Fruit fly (Drosophila melanogaster) whole organism, embryonic: ENCODE results near the gene CG4955.

ENCODE experiments used
- B-H2 ChIP-seq: fragments of 200-800 bp; sonication (Bioruptor generic); optimal IDR thresholded peaks from 2 replicates; lab custom pipeline; 2018; ENCODE audit warnings: missing biosample characterization, mild to moderate bottlenecking, missing genetic modification characterization
- CG10147 ChIP-seq: fragments of 200-800 bp; sonication (Bioruptor generic); optimal IDR thresholded peaks from 2 replicates; lab custom pipeline; 2019; ENCODE audit warnings: missing biosample characterization, mild to moderate bottlenecking, missing genetic modification characterization, moderate library complexity
- CG12071 ChIP-seq: fragments of 200-800 bp; sonication (Bioruptor generic); optimal IDR thresholded peaks from 3 replicates; lab custom pipeline; 2018; ENCODE audit warnings: missing biosample characterization, mild to moderate bottlenecking, missing genetic modification characterization
- CG12155 ChIP-seq: fragments of 200-800 bp; sonication (Bioruptor generic); optimal IDR thresholded peaks from 3 replicates; lab custom pipeline; 2016; ENCODE audit warnings: missing biosample characterization, missing genetic modification characterization
- CG12299 ChIP-seq: fragments of 200-800 bp; sonication (Bioruptor generic); optimal IDR thresholded peaks from 2 replicates; lab custom pipeline; 2018; ENCODE audit warnings: missing biosample characterization, mild to moderate bottlenecking, missing genetic modification characterization
- CG14667 ChIP-seq: fragments of 200-800 bp; sonication (Bioruptor generic); IDR thresholded peaks from 2 replicates; pipeline ENCODE4 v1.3.6; 2022; ENCODE audit warnings: missing biosample characterization, missing genetic modification characterization
- CG1602 ChIP-seq: fragments of 200-800 bp; sonication (Bioruptor generic); optimal IDR thresholded peaks from 3 replicates; lab custom pipeline; 2016; ENCODE audit warnings: missing biosample characterization, missing genetic modification characterization
- CG17385 ChIP-seq: fragments of 200-800 bp; sonication (Bioruptor generic); optimal IDR thresholded peaks from 3 replicates; lab custom pipeline; 2018; ENCODE audit warnings: missing biosample characterization, mild to moderate bottlenecking, missing genetic modification characterization
- CG32772 ChIP-seq: fragments of 200-800 bp; sonication (Bioruptor generic); IDR thresholded peaks from 2 replicates; pipeline ENCODE4 v1.3.6; 2022; ENCODE audit warnings: missing biosample characterization, missing genetic modification characterization
- CG3726 ChIP-seq: fragments of 200-800 bp; sonication (Bioruptor generic); IDR thresholded peaks from 3 replicates; pipeline ENCODE4, ENCODE4 v1.3.6; 2022; ENCODE audit warnings: missing biosample characterization, missing genetic modification characterization
- CG5180 ChIP-seq: fragments of 200-800 bp; sonication (Bioruptor generic); optimal IDR thresholded peaks from 3 replicates; lab custom pipeline; 2017; ENCODE audit warnings: missing biosample characterization, missing genetic modification characterization, mild to moderate bottlenecking, moderate library complexity, missing genetic modification reagents
- CG7745 ChIP-seq: fragments of 200-800 bp; sonication (Bioruptor generic); optimal IDR thresholded peaks from 2 replicates; lab custom pipeline; 2018; ENCODE audit warnings: missing biosample characterization, mild to moderate bottlenecking, missing genetic modification characterization, moderate library complexity
- CkIIα-i1 ChIP-seq: fragments of 200-800 bp; sonication (Bioruptor generic); IDR thresholded peaks from 2 replicates; pipeline ENCODE4 v1.3.6; 2022; ENCODE audit warnings: missing biosample characterization, missing genetic modification characterization
- CrebB ChIP-seq: fragments of 200-800 bp; sonication (Bioruptor generic); optimal IDR thresholded peaks from 3 replicates; lab custom pipeline; 2018; ENCODE audit warnings: missing biosample characterization, mild to moderate bottlenecking, missing genetic modification characterization
- E2f1 ChIP-seq: fragments of 200-800 bp; sonication (Bioruptor generic); IDR thresholded peaks from 2 replicates; pipeline ENCODE4 v1.3.6; 2022; ENCODE audit warnings: missing biosample characterization, missing genetic modification characterization
- HHEX ChIP-seq: fragments of 200-800 bp; sonication (Bioruptor generic); optimal IDR thresholded peaks from 3 replicates; lab custom pipeline; 2017; ENCODE audit warnings: missing biosample characterization, mild to moderate bottlenecking, missing genetic modification characterization, missing genetic modification reagents
- HmgZ ChIP-seq: fragments of 200-800 bp; sonication (Bioruptor generic); optimal IDR thresholded peaks from 2 replicates; lab custom pipeline; 2018; ENCODE audit warnings: missing biosample characterization, mild to moderate bottlenecking, missing genetic modification characterization
- MBD-R2 ChIP-seq: fragments of 200-800 bp; sonication (Bioruptor generic); IDR thresholded peaks from 2 replicates; pipeline ENCODE4 v1.3.6; 2022; ENCODE audit warnings: missing biosample characterization, missing genetic modification characterization
- Mad ChIP-seq: fragments of 200-800 bp; sonication (Bioruptor generic); optimal IDR thresholded peaks from 2 replicates; lab custom pipeline; 2016; ENCODE audit warnings: missing biosample characterization, missing genetic modification characterization
- Meics ChIP-seq: fragments of 200-800 bp; sonication (Bioruptor generic); optimal IDR thresholded peaks from 2 replicates; lab custom pipeline; 2017; ENCODE audit warnings: missing biosample characterization, mild to moderate bottlenecking, missing genetic modification characterization
- Mes4 ChIP-seq: fragments of 200-800 bp; sonication (Bioruptor generic); optimal IDR thresholded peaks from 2 replicates; lab custom pipeline; 2016; ENCODE audit warnings: missing biosample characterization, missing genetic modification characterization
- Myb ChIP-seq: fragments of 200-800 bp; sonication (Bioruptor generic); optimal IDR thresholded peaks from 2 replicates; lab custom pipeline; 2016; ENCODE audit warnings: missing biosample characterization, missing genetic modification characterization
- Nf-YA ChIP-seq: fragments of 200-800 bp; sonication (Bioruptor generic); IDR thresholded peaks from 2 replicates; pipeline ENCODE4 v1.3.6; 2022; ENCODE audit warnings: missing biosample characterization, missing genetic modification characterization
- Nf-YB ChIP-seq: fragments of 200-800 bp; sonication (Bioruptor generic); optimal IDR thresholded peaks from 3 replicates; lab custom pipeline; 2019; ENCODE audit warnings: missing biosample characterization, mild to moderate bottlenecking, missing genetic modification characterization, moderate library complexity
- Sox100B ChIP-seq: fragments of 200-800 bp; sonication (Bioruptor generic); optimal IDR thresholded peaks from 3 replicates; lab custom pipeline; 2018; ENCODE audit warnings: missing biosample characterization, mild to moderate bottlenecking, missing genetic modification characterization
- Sox102F ChIP-seq: fragments of 200-800 bp; sonication (Bioruptor generic); optimal IDR thresholded peaks from 2 replicates; lab custom pipeline; 2018; ENCODE audit warnings: missing biosample characterization, mild to moderate bottlenecking, missing genetic modification characterization, moderate library complexity
- Taf1 ChIP-seq: fragments of 200-800 bp; sonication (Bioruptor generic); IDR thresholded peaks from 2 replicates; pipeline ENCODE4 v1.3.6; 2022; ENCODE audit warnings: missing biosample characterization, missing genetic modification characterization
- Tbp ChIP-seq: fragments of >200 bp; optimal IDR thresholded peaks from 2 replicates; lab custom pipeline; 2018; ENCODE audit warnings: missing biosample characterization, missing genetic modification characterization
- Vsx1 ChIP-seq: fragments of 200-800 bp; sonication (Bioruptor generic); optimal IDR thresholded peaks from 2 replicates; lab custom pipeline; 2017; ENCODE audit warnings: missing biosample characterization, mild to moderate bottlenecking, missing genetic modification characterization, missing genetic modification reagents
- Xbp1 ChIP-seq: fragments of 200-800 bp; sonication (Bioruptor generic); optimal IDR thresholded peaks from 3 replicates; lab custom pipeline; 2016; ENCODE audit warnings: missing biosample characterization, mild to moderate bottlenecking, missing genetic modification characterization
- ase ChIP-seq: fragments of 200-800 bp; sonication (Bioruptor generic); IDR thresholded peaks from 3 replicates; pipeline ENCODE4 v1.3.6; 2022; ENCODE audit warnings: missing biosample characterization, missing genetic modification characterization
- az2 ChIP-seq: fragments of 200-800 bp; sonication (Bioruptor generic); optimal IDR thresholded peaks from 3 replicates; lab custom pipeline; 2016; ENCODE audit warnings: missing biosample characterization, missing genetic modification characterization
- bcd ChIP-seq: fragments of 200-800 bp; sonication (Bioruptor generic); optimal IDR thresholded peaks from 2 replicates; lab custom pipeline; 2017; ENCODE audit warnings: missing biosample characterization, mild to moderate bottlenecking, missing genetic modification characterization
- br ChIP-seq: fragments of >200 bp; optimal IDR thresholded peaks from 2 replicates; lab custom pipeline; 2017
- crp ChIP-seq, 2 experiments: fragments of 200-800 bp; sonication (Bioruptor generic); optimal IDR thresholded peaks; 2 replicates in 1 of 2; 3 replicates in 1 of 2; lab custom pipeline; 2017; ENCODE audit warnings: missing biosample characterization in 2 of 2, missing genetic modification characterization in 2 of 2, mild to moderate bottlenecking in 1 of 2, moderate library complexity in 1 of 2
- dysf ChIP-seq: fragments of 200-800 bp; sonication (Bioruptor generic); IDR thresholded peaks from 3 replicates; pipeline ENCODE4 v1.3.6; 2022; ENCODE audit warnings: missing biosample characterization, missing genetic modification characterization
- eyg ChIP-seq: fragments of 200-800 bp; sonication (Bioruptor generic); optimal IDR thresholded peaks from 3 replicates; lab custom pipeline; 2016; ENCODE audit warnings: missing biosample characterization, missing genetic modification characterization
- hb ChIP-seq: fragments of 200-800 bp; sonication (Bioruptor generic); IDR thresholded peaks from 3 replicates; pipeline ENCODE4 v1.3.6; 2022; ENCODE audit warnings: missing biosample characterization, missing genetic modification characterization; ENCODE audit not compliant: partially characterized antibody
- kah ChIP-seq: fragments of 200-800 bp; sonication (Bioruptor generic); optimal IDR thresholded peaks from 2 replicates; lab custom pipeline; 2018; ENCODE audit warnings: missing biosample characterization, mild to moderate bottlenecking, missing genetic modification characterization
- lilli ChIP-seq: fragments of 200-800 bp; sonication (Bioruptor generic); optimal IDR thresholded peaks from 3 replicates; lab custom pipeline; 2016; ENCODE audit warnings: missing biosample characterization, missing genetic modification characterization
- pho ChIP-seq: fragments of 200-800 bp; sonication (Bioruptor generic); optimal IDR thresholded peaks from 2 replicates; lab custom pipeline; 2016; ENCODE audit warnings: missing biosample characterization, missing genetic modification characterization
- rib ChIP-seq: fragments of 200-800 bp; sonication (Bioruptor generic); IDR thresholded peaks from 2 replicates; pipeline ENCODE4 v1.3.6; 2022; ENCODE audit warnings: missing biosample characterization, missing genetic modification characterization
- sna ChIP-seq: fragments of 200-800 bp; sonication (Bioruptor generic); IDR thresholded peaks from 2 replicates; pipeline ENCODE4 v1.3.6; 2022; ENCODE audit warnings: missing biosample characterization, missing genetic modification characterization; ENCODE audit not compliant: partially characterized antibody
- tin ChIP-seq: fragments of 200-800 bp; sonication (Bioruptor generic); optimal IDR thresholded peaks from 3 replicates; lab custom pipeline; 2016; ENCODE audit warnings: missing biosample characterization, missing genetic modification characterization
- tna ChIP-seq: fragments of 200-800 bp; sonication (Bioruptor generic); IDR thresholded peaks from 2 replicates; pipeline ENCODE4 v1.3.6; 2022; ENCODE audit warnings: missing biosample characterization, missing genetic modification characterization; ENCODE audit not compliant: partially characterized antibody
- trem ChIP-seq: fragments of 200-800 bp; optimal IDR thresholded peaks from 3 replicates; lab custom pipeline; 2019; ENCODE audit warnings: missing biosample characterization, mild to moderate bottlenecking, missing genetic modification characterization, moderate library complexity
- wdn ChIP-seq: fragments of 200-800 bp; sonication (Bioruptor generic); IDR thresholded peaks from 2 replicates; pipeline ENCODE4 v1.3.6; 2022; ENCODE audit warnings: missing biosample characterization, missing genetic modification characterization
- wor ChIP-seq: fragments of 200-800 bp; sonication (Bioruptor generic); IDR thresholded peaks from 2 replicates; pipeline ENCODE4 v1.3.6; 2022; ENCODE audit warnings: missing biosample characterization, missing genetic modification characterization
- zen2 ChIP-seq: fragments of 200-800 bp; sonication (Bioruptor generic); IDR thresholded peaks from 3 replicates; pipeline ENCODE4 v1.3.6; 2022; ENCODE audit warnings: missing biosample characterization, missing genetic modification characterization; ENCODE audit not compliant: partially characterized antibody

Gene CG4955

dm6 chrX:17125017-17125821 lies 44.0 kb downstream of the CG4955 start (continued):
- no peak for TF ChIP-seq CG7745 (tag; lab: Kevin White, UChicago)
- peak; percentile 92 for TF ChIP-seq sna (GFP tag; lab: Robert Waterston, UW)
- peak; percentile 43 for TF ChIP-seq Xbp1
- TF ChIP-seq CG12071 (GFP tag; lab: Kevin White, UChicago), result no peak
- peak; percentile 46 for TF ChIP-seq wor (GFP tag; lab: Robert Waterston, UW)
- peak; percentile 36 for TF ChIP-seq B-H2 (GFP tag; lab: Kevin White, UChicago)
- no peak for TF ChIP-seq br
- TF ChIP-seq Taf1 (GFP tag; lab: Robert Waterston, UW), result 0 out of 2 replicates have a peak, but pooled peaks have one; percentile 19
- TF ChIP-seq hb, result peak; percentile 85
- TF ChIP-seq tna (GFP tag; lab: Robert Waterston, UW), result peak; percentile 69
- TF ChIP-seq trem (tag; lab: Kevin White, UChicago), result peak; percentile 47
- TF ChIP-seq wdn (GFP tag; lab: Robert Waterston, UW), result peak; percentile 68
- peak; percentile 36 for TF ChIP-seq Mad
- TF ChIP-seq Sox102F (GFP tag; lab: Kevin White, UChicago), result peak; percentile 64
- TF ChIP-seq CG3726 (GFP tag; lab: Robert Waterston, UW), result peak; percentile 36; the same call in 1 of the 3 replicates
- TF ChIP-seq bcd (GFP tag; lab: Kevin White, UChicago), result peak; percentile 53
- TF ChIP-seq Mes4, result no peak
- TF ChIP-seq CG1602 (GFP tag; lab: Kevin White, UChicago), result peak; percentile 33
- 0 out of 2 replicates have a peak, but pooled peaks have one; percentile 7 for TF ChIP-seq MBD-R2 (GFP tag; lab: Robert Waterston, UW)
- no peak; the same call in 2 of the 3 replicates for TF ChIP-seq zen2 (GFP tag; lab: Robert Waterston, UW)
- no peak for TF ChIP-seq CrebB (tag; lab: Kevin White, UChicago)
- TF ChIP-seq HmgZ, result peak; percentile 22
- peak; percentile 24 for TF ChIP-seq CG12155 (GFP tag; lab: Kevin White, UChicago)
- TF ChIP-seq CkIIα-i1 (GFP tag; lab: Robert Waterston, UW), result no peak
- peak; percentile 54 for TF ChIP-seq CG5180 (GFP tag; lab: Kevin White, UChicago)
- TF ChIP-seq Vsx1, result peak; percentile 6
- TF ChIP-seq E2f1 (GFP tag; lab: Robert Waterston, UW), result peak; percentile 75
- TF ChIP-seq Meics (GFP tag; lab: Kevin White, UChicago), result peak; percentile 81
- peak; percentile 32 for TF ChIP-seq az2 (GFP tag; lab: Kevin White, UChicago)
- TF ChIP-seq rib (GFP tag; lab: Robert Waterston, UW), result no peak; the same call in 1 of the 2 replicates
- TF ChIP-seq Tbp (GFP tag; lab: Kevin White, UChicago), result no peak
- TF ChIP-seq pho (GFP tag; lab: Kevin White, UChicago), result peak; percentile 25
- TF ChIP-seq Myb (GFP tag; lab: Kevin White, UChicago), result peak; percentile 6
- TF ChIP-seq Nf-YB (GFP tag; lab: Kevin White, UChicago), result peak; percentile 31
- peak; percentile 53; the same call in 1 of the 2 replicates for TF ChIP-seq Nf-YA (GFP tag; lab: Robert Waterston, UW)
- TF ChIP-seq CG32772 (GFP tag; lab: Robert Waterston, UW), result peak; percentile 62
- TF ChIP-seq CG12299 (tag; lab: Kevin White, UChicago), result no peak
- peak; percentile 62 for TF ChIP-seq kah (GFP tag; lab: Kevin White, UChicago)
- peak; percentile 72 for TF ChIP-seq CG10147 (GFP tag; lab: Kevin White, UChicago)
- TF ChIP-seq lilli (GFP tag; lab: Kevin White, UChicago), result peak; percentile 42
- no peak for TF ChIP-seq crp (GFP tag; optimal IDR thresholded peaks at IDR 0.05; lab: Kevin White, UChicago)
- peak; percentile 24 for TF ChIP-seq tin (GFP tag; lab: Kevin White, UChicago)
- TF ChIP-seq HHEX, result peak; percentile 72
- peak; percentile 58; the same call in 1 of the 3 replicates for TF ChIP-seq ase (GFP tag; lab: Robert Waterston, UW)
- peak; percentile 21 for TF ChIP-seq eyg
- TF ChIP-seq CG17385 (GFP tag; lab: Kevin White, UChicago), result peak; percentile 37
- peak; percentile 70 for TF ChIP-seq Sox100B (GFP tag; lab: Kevin White, UChicago)
- peak; percentile 45 for TF ChIP-seq CG14667 (GFP tag; lab: Robert Waterston, UW)
- peak; percentile 82 for TF ChIP-seq dysf (GFP tag; lab: Robert Waterston, UW)
